Worm (Caenorhabditis elegans) whole organism, young adult: ENCODE results near the gene M163.11.

Source experiments
- B0035.1 ChIP-seq: sonication (generic microtip); optimal IDR thresholded peaks from 2 replicates; lab custom pipeline; 2016; ENCODE audit warnings: missing genetic modification characterization, mild to moderate bottlenecking, missing compliant biosample characterization, missing genotype, missing genetic modification reagents
- B0336.3 ChIP-seq: fragments of 200-800 bp; sonication (Bioruptor generic); IDR thresholded peaks from 2 replicates; pipeline ENCODE4 v1.3.6; 2022; ENCODE audit warnings: missing genetic modification characterization, missing compliant biosample characterization
- C06A6.2 ChIP-seq: fragments of 200-800 bp; sonication (Bioruptor generic); conservative IDR thresholded peaks from 2 replicates; pipeline ENCODE4 v1.3.6; 2022; ENCODE audit warnings: missing genetic modification characterization, missing compliant biosample characterization
- C17E4.6 ChIP-seq: fragments of 200-800 bp; sonication (Bioruptor generic); IDR thresholded peaks from 2 replicates; pipeline ENCODE4 v1.3.6; 2022; ENCODE audit warnings: missing genetic modification reagents, missing genetic modification characterization, missing compliant biosample characterization
- D2030.7 ChIP-seq: fragments of 200-800 bp; sonication (Bioruptor generic); IDR thresholded peaks from 2 replicates; pipeline ENCODE4 v1.3.6; 2022; ENCODE audit warnings: missing genetic modification reagents, missing genetic modification characterization, missing compliant biosample characterization
- F22D6.2 ChIP-seq: sonication (generic microtip); optimal IDR thresholded peaks from 2 replicates; lab custom pipeline; 2016; ENCODE audit warnings: mild to moderate bottlenecking, missing genetic modification characterization, missing compliant biosample characterization
- F23B12.7 ChIP-seq: sonication (generic microtip); optimal IDR thresholded peaks from 2 replicates; lab custom pipeline; 2017; ENCODE audit warnings: missing genetic modification characterization, mild to moderate bottlenecking, missing compliant biosample characterization, antibody characterized with exemption, moderate library complexity; ENCODE audit not compliant: insufficient read depth
- F33H1.4 ChIP-seq: fragments of 200-800 bp; sonication (Bioruptor generic); IDR thresholded peaks from 2 replicates; pipeline ENCODE4 v1.3.6; 2022; ENCODE audit warnings: missing genetic modification reagents, missing genetic modification characterization, missing compliant biosample characterization
- F37B4.10 ChIP-seq: fragments of 200-800 bp; sonication (Bioruptor generic); IDR thresholded peaks from 2 replicates; pipeline ENCODE4 v1.3.6; 2022; ENCODE audit warnings: missing genetic modification characterization, missing compliant biosample characterization
- F55B11.4 ChIP-seq: sonication (generic microtip); optimal IDR thresholded peaks from 2 replicates; lab custom pipeline; 2016; ENCODE audit warnings: missing compliant biosample characterization, missing genetic modification characterization, borderline replicate concordance; ENCODE audit not compliant: insufficient read depth
- Y56A3A.18 ChIP-seq: fragments of 200-800 bp; sonication (Bioruptor generic); IDR thresholded peaks from 2 replicates; pipeline ENCODE4 v1.3.6; 2022; ENCODE audit warnings: missing genetic modification reagents, missing genetic modification characterization, missing compliant biosample characterization
- ZK185.1 ChIP-seq: sonication (generic microtip); optimal IDR thresholded peaks from 2 replicates; lab custom pipeline; 2016; ENCODE audit warnings: mild to moderate bottlenecking, missing genetic modification characterization, missing compliant biosample characterization; ENCODE audit not compliant: poor library complexity, severe bottlenecking
- attf-3 ChIP-seq: fragments of 200-800 bp; sonication (Bioruptor generic); conservative IDR thresholded peaks from 2 replicates; pipeline ENCODE4 v1.3.6; 2022; ENCODE audit warnings: missing genetic modification reagents, missing genetic modification characterization, missing compliant biosample characterization
- attf-6 ChIP-seq: fragments of 200-800 bp; sonication (Bioruptor generic); IDR thresholded peaks from 2 replicates; pipeline ENCODE4 v1.3.6; 2022; ENCODE audit warnings: missing genetic modification reagents, missing genetic modification characterization, missing compliant biosample characterization
- bed-1 ChIP-seq: fragments of 200-800 bp; sonication (Bioruptor generic); IDR thresholded peaks from 2 replicates; pipeline ENCODE4 v1.3.6; 2022; ENCODE audit warnings: missing genetic modification reagents, missing genetic modification characterization, missing compliant biosample characterization
- cebp-1 ChIP-seq, 2 experiments: fragments of 200-800 bp in 1 of 2; sonication (Bioruptor generic) in 1 of 2; sonication (generic microtip) in 1 of 2; IDR thresholded peaks in 1 of 2; optimal IDR thresholded peaks in 1 of 2; 2 replicates each; pipeline versions ENCODE4 v1.3.6 to Lab custom; 2017 to 2022; ENCODE audit warnings: missing compliant biosample characterization in 2 of 2, missing genetic modification characterization in 2 of 2, mild to moderate bottlenecking in 1 of 2, missing genetic modification reagents in 1 of 2, moderate library complexity in 1 of 2
- ceh-27 ChIP-seq: fragments of 200-800 bp; sonication (Bioruptor generic); optimal IDR thresholded peaks from 2 replicates; lab custom pipeline; 2018; ENCODE audit warnings: mild to moderate bottlenecking, missing genetic modification characterization, moderate library complexity, missing compliant biosample characterization
- ceh-40 ChIP-seq: fragments of 200-800 bp; sonication (Bioruptor generic); IDR thresholded peaks from 2 replicates; pipeline ENCODE4 v1.3.6; 2022; ENCODE audit warnings: missing genetic modification characterization, missing compliant biosample characterization
- ceh-58 ChIP-seq: fragments of 200-800 bp; sonication (Bioruptor generic); IDR thresholded peaks from 2 replicates; pipeline ENCODE4 v1.3.6; 2022; ENCODE audit warnings: missing genetic modification characterization, missing compliant biosample characterization
- dox-1 ChIP-seq: fragments of 200-800 bp; sonication (Bioruptor generic); IDR thresholded peaks from 2 replicates; pipeline ENCODE4 v1.3.6; 2022; ENCODE audit warnings: missing genetic modification reagents, missing genetic modification characterization, missing compliant biosample characterization
- dpff-1 ChIP-seq: sonication (generic microtip); optimal IDR thresholded peaks from 2 replicates; lab custom pipeline; 2017; ENCODE audit warnings: mild to moderate bottlenecking, missing genetic modification characterization, missing compliant biosample characterization
- efl-1 ChIP-seq: fragments of 150-350 bp; optimal IDR thresholded peaks from 2 replicates; lab custom pipeline; 2014; ENCODE audit warnings: missing biosample characterization, missing genetic modification reagents, missing genetic modification characterization
- gei-17 ChIP-seq: fragments of 200-800 bp; sonication (Bioruptor generic); optimal IDR thresholded peaks from 2 replicates; lab custom pipeline; 2018; ENCODE audit warnings: mild to moderate bottlenecking, missing genetic modification characterization, missing compliant biosample characterization
- hmg-20 ChIP-seq: fragments of 200-800 bp; sonication (Bioruptor generic); IDR thresholded peaks from 2 replicates; pipeline ENCODE4 v1.3.6; 2022; ENCODE audit warnings: missing genetic modification reagents, missing genetic modification characterization, missing compliant biosample characterization
- hrde-1 ChIP-seq: sonication (generic microtip); optimal IDR thresholded peaks from 2 replicates; lab custom pipeline; 2016; ENCODE audit warnings: missing genetic modification characterization, mild to moderate bottlenecking, missing compliant biosample characterization, moderate library complexity, missing genotype, missing genetic modification reagents, borderline replicate concordance
- lag-1 ChIP-seq: fragments of 200-800 bp; sonication (Bioruptor generic); IDR thresholded peaks from 2 replicates; pipeline ENCODE4 v1.3.6; 2022; ENCODE audit warnings: missing genetic modification reagents, missing genetic modification characterization, missing compliant biosample characterization
- let-607 ChIP-seq, 2 experiments: fragments of 200-800 bp in 1 of 2; sonication (Bioruptor generic) in 1 of 2; sonication (generic microtip) in 1 of 2; optimal IDR thresholded peaks; 2 replicates each; lab custom pipeline; 2016 to 2018; ENCODE audit warnings: mild to moderate bottlenecking in 2 of 2, missing compliant biosample characterization in 2 of 2, missing genetic modification characterization in 2 of 2, moderate library complexity in 2 of 2, missing genotype in 1 of 2
- lin-40 ChIP-seq: sonication (generic microtip); optimal IDR thresholded peaks from 2 replicates; lab custom pipeline; 2016; ENCODE audit warnings: missing genetic modification characterization, mild to moderate bottlenecking, missing compliant biosample characterization, missing genotype, missing genetic modification reagents
- lsl-1 ChIP-seq: fragments of 200-800 bp; sonication (Bioruptor generic); optimal IDR thresholded peaks from 2 replicates; lab custom pipeline; 2018; ENCODE audit warnings: mild to moderate bottlenecking, missing genetic modification characterization, moderate library complexity, missing compliant biosample characterization
- madf-6 ChIP-seq: fragments of 200-800 bp; sonication (Bioruptor generic); IDR thresholded peaks from 2 replicates; pipeline ENCODE4 v1.3.6; 2022; ENCODE audit warnings: missing genetic modification reagents, missing genetic modification characterization, missing compliant biosample characterization
- madf-8 ChIP-seq: fragments of 200-800 bp; sonication (Bioruptor generic); conservative IDR thresholded peaks from 2 replicates; pipeline ENCODE4 v1.3.6; 2022; ENCODE audit warnings: missing genetic modification reagents, missing genetic modification characterization, missing compliant biosample characterization
- mcd-1 ChIP-seq: fragments of 200-800 bp; sonication (Bioruptor generic); IDR thresholded peaks from 2 replicates; pipeline ENCODE4 v1.3.6; 2022; ENCODE audit warnings: missing genetic modification reagents, missing genetic modification characterization, missing compliant biosample characterization
- mel-28 ChIP-seq: sonication (generic microtip); optimal IDR thresholded peaks from 2 replicates; lab custom pipeline; 2016; ENCODE audit warnings: borderline replicate concordance, mild to moderate bottlenecking, missing genetic modification characterization, missing compliant biosample characterization
- mxl-1 ChIP-seq: sonication (generic microtip); optimal IDR thresholded peaks from 2 replicates; lab custom pipeline; 2016; ENCODE audit warnings: missing genetic modification characterization, missing compliant biosample characterization
- nfya-1 ChIP-seq: sonication (generic microtip); optimal IDR thresholded peaks from 2 replicates; lab custom pipeline; 2017; ENCODE audit warnings: antibody characterized with exemption, missing compliant biosample characterization, missing genetic modification characterization, borderline replicate concordance; ENCODE audit not compliant: insufficient read depth
- nfyb-1 ChIP-seq: fragments of 200-800 bp; sonication (Bioruptor generic); IDR thresholded peaks from 2 replicates; pipeline ENCODE4 v1.3.6; 2022; ENCODE audit warnings: missing genetic modification reagents, missing genetic modification characterization, missing compliant biosample characterization
- nhr-120 ChIP-seq: fragments of 200-800 bp; sonication (Bioruptor generic); IDR thresholded peaks from 2 replicates; pipeline ENCODE4 v1.3.6; 2022; ENCODE audit warnings: missing genetic modification characterization, missing compliant biosample characterization
- nhr-90 ChIP-seq: sonication (generic microtip); optimal IDR thresholded peaks from 2 replicates; lab custom pipeline; 2016; ENCODE audit warnings: missing genotype, mild to moderate bottlenecking, missing genetic modification characterization, missing compliant biosample characterization
- sdz-38 ChIP-seq: sonication (generic microtip); optimal IDR thresholded peaks from 2 replicates; lab custom pipeline; 2016; ENCODE audit warnings: missing genotype, missing genetic modification characterization, missing compliant biosample characterization
- snpc-1.3 ChIP-seq: sonication (generic microtip); optimal IDR thresholded peaks from 2 replicates; lab custom pipeline; 2017; ENCODE audit warnings: missing genetic modification characterization, mild to moderate bottlenecking, missing compliant biosample characterization, antibody characterized with exemption, moderate library complexity, missing genotype, missing genetic modification reagents; ENCODE audit not compliant: insufficient read depth
- snpc-3.4 ChIP-seq: sonication (generic microtip); optimal IDR thresholded peaks from 2 replicates; lab custom pipeline; 2017; ENCODE audit warnings: missing genetic modification characterization, mild to moderate bottlenecking, missing compliant biosample characterization, antibody characterized with exemption, moderate library complexity, missing genotype, missing genetic modification reagents
- sptf-2 ChIP-seq: fragments of 200-800 bp; sonication (Bioruptor generic); optimal IDR thresholded peaks from 2 replicates; lab custom pipeline; 2018; ENCODE audit warnings: mild to moderate bottlenecking, missing genetic modification characterization, missing compliant biosample characterization
- tbp1 ChIP-seq: fragments of 200-800 bp; sonication (Bioruptor generic); optimal IDR thresholded peaks from 2 replicates; lab custom pipeline; 2018; ENCODE audit warnings: mild to moderate bottlenecking, missing genetic modification characterization, missing compliant biosample characterization
- tbx-9 ChIP-seq: sonication (generic microtip); optimal IDR thresholded peaks from 2 replicates; lab custom pipeline; 2016; ENCODE audit warnings: borderline replicate concordance, missing genetic modification characterization, inconsistent platforms, missing compliant biosample characterization
- tlf-1 ChIP-seq: fragments of 200-800 bp; sonication (Bioruptor generic); optimal IDR thresholded peaks from 2 replicates; lab custom pipeline; 2018; ENCODE audit warnings: mild to moderate bottlenecking, missing genetic modification characterization, missing compliant biosample characterization
- unc-130 ChIP-seq: sonication (generic microtip); optimal IDR thresholded peaks from 2 replicates; lab custom pipeline; 2016; ENCODE audit warnings: missing genetic modification reagents, missing genetic modification characterization, missing compliant biosample characterization
- unc-62 ChIP-seq: fragments of 150-350 bp; optimal IDR thresholded peaks from 2 replicates; lab custom pipeline; 2014; ENCODE audit warnings: missing biosample characterization, missing genetic modification reagents, missing genetic modification characterization

M163.11 gene

ce11 chrX:14477338-14477737 is 1.8 kb upstream of the M163.11 start (continued):
- TF ChIP-seq snpc-1.3 (no peak), sdz-38 (tag; lab: Kevin White, UChicago) (no peak), nhr-120 (GFP tag; lab: Robert Waterston, UW) (no peak), mxl-1 (no peak), nfya-1 (tag; lab: Kevin White, UChicago) (no peak), lag-1 (GFP tag; lab: Robert Waterston, UW) (no peak), B0336.3 (GFP tag; lab: Robert Waterston, UW) (no peak), tbp1 (GFP tag; lab: Kevin White, UChicago) (peak; percentile 53), unc-62 (GFP tag; lab: Kevin White, UChicago) (no peak), cebp-1 (GFP tag; IDR thresholded peaks at IDR 0.05; lab: Robert Waterston, UW) (peak; percentile 71; the same call in 1 of the 2 replicates), cebp-1 (tag; optimal IDR thresholded peaks at IDR 0.05; lab: Kevin White, UChicago) (peak; percentile 83), tbx-9 (no peak), ceh-40 (GFP tag; lab: Robert Waterston, UW) (no peak), bed-1 (no peak), C17E4.6 (GFP tag; lab: Robert Waterston, UW) (no peak), let-607 (tag; optimal IDR thresholded peaks at IDR 0.05; lab: Kevin White, UChicago) (peak in 1 of 2 experiments; percentile 35), sptf-2 (GFP tag; lab: Kevin White, UChicago) (no peak), F37B4.10 (GFP tag; lab: Robert Waterston, UW) (no peak), unc-130 (GFP tag; lab: Kevin White, UChicago) (no peak), nhr-90 (tag; lab: Kevin White, UChicago) (no peak), ceh-58 (GFP tag; lab: Robert Waterston, UW) (no peak), D2030.7 (no peak), madf-6 (GFP tag; lab: Robert Waterston, UW) (no peak), attf-6 (no peak), ZK185.1 (peak; percentile 38), hrde-1 (tag; lab: Kevin White, UChicago) (no peak), F22D6.2 (tag; lab: Kevin White, UChicago) (no peak), tlf-1 (no peak), dox-1 (GFP tag; lab: Robert Waterston, UW) (no peak; the same call in 1 of the 2 replicates), ceh-27 (GFP tag; lab: Kevin White, UChicago) (no peak), Y56A3A.18 (GFP tag; lab: Robert Waterston, UW) (peak; percentile 56; the same call in 1 of the 2 replicates), gei-17 (GFP tag; lab: Kevin White, UChicago) (no peak), F55B11.4 (tag; lab: Kevin White, UChicago) (no peak), attf-3 (GFP tag; lab: Robert Waterston, UW) (no peak), dpff-1 (tag; lab: Kevin White, UChicago) (no peak), B0035.1 (no peak), mcd-1 (GFP tag; lab: Robert Waterston, UW) (peak; percentile 15; the same call in 1 of the 2 replicates), mel-28 (tag; lab: Kevin White, UChicago) (no peak), snpc-3.4 (no peak), efl-1 (GFP tag; lab: Kevin White, UChicago) (no peak), F33H1.4 (GFP tag; lab: Robert Waterston, UW) (no peak), nfyb-1 (GFP tag; lab: Robert Waterston, UW) (peak; percentile 61; the same call in 1 of the 2 replicates), madf-8 (no peak), F23B12.7 (tag; lab: Kevin White, UChicago) (no peak), hmg-20 (no peak), lsl-1 (GFP tag; lab: Kevin White, UChicago) (no peak), C06A6.2 (GFP tag; lab: Robert Waterston, UW) (no peak), lin-40 (tag; lab: Kevin White, UChicago) (peak; percentile 49)
